Fruit fly (Drosophila melanogaster) whole organism, embryonic: ENCODE measurements around the gene CG42237.

Experiments
- ATbp ChIP-seq: fragments of 200-800 bp; sonication (Bioruptor generic); optimal IDR thresholded peaks from 2 replicates; lab custom pipeline; 2017; ENCODE audit warnings: missing biosample characterization, mild to moderate bottlenecking, missing genetic modification characterization, missing genetic modification reagents
- Antp ChIP-seq: fragments of 200-800 bp; sonication (Bioruptor generic); optimal IDR thresholded peaks from 3 replicates; lab custom pipeline; 2016; ENCODE audit warnings: missing biosample characterization, missing genetic modification characterization
- Atf6 ChIP-seq: fragments of 200-800 bp; sonication (Bioruptor generic); IDR thresholded peaks from 2 replicates; pipeline ENCODE4 v1.3.6; 2022; ENCODE audit warnings: missing biosample characterization, missing genetic modification characterization
- Blimp-1 ChIP-seq: fragments of 200-800 bp; sonication (Bioruptor generic); optimal IDR thresholded peaks from 3 replicates; lab custom pipeline; 2018; ENCODE audit warnings: missing biosample characterization, missing genetic modification characterization, mild to moderate bottlenecking, moderate library complexity, missing genetic modification reagents
- CG10543 ChIP-seq: fragments of 200-800 bp; sonication (Bioruptor generic); optimal IDR thresholded peaks from 3 replicates; lab custom pipeline; 2017; ENCODE audit warnings: missing biosample characterization, mild to moderate bottlenecking, missing genetic modification characterization, moderate library complexity
- CG11093 ChIP-seq: fragments of 200-800 bp; sonication (Bioruptor generic); IDR thresholded peaks from 3 replicates; pipeline ENCODE4 v1.3.6; 2022; ENCODE audit warnings: missing biosample characterization, missing genetic modification characterization
- CG13123 ChIP-seq: fragments of 200-800 bp; sonication (Bioruptor generic); optimal IDR thresholded peaks from 2 replicates; lab custom pipeline; 2016; ENCODE audit warnings: missing biosample characterization, missing genetic modification characterization
- CG15011 ChIP-seq: fragments of 200-800 bp; sonication (Bioruptor generic); optimal IDR thresholded peaks from 3 replicates; lab custom pipeline; 2018; ENCODE audit warnings: missing biosample characterization, mild to moderate bottlenecking, missing genetic modification characterization
- CG15479 ChIP-seq: fragments of 200-800 bp; sonication (Bioruptor generic); optimal IDR thresholded peaks from 3 replicates; lab custom pipeline; 2019; ENCODE audit warnings: missing biosample characterization, mild to moderate bottlenecking, missing genetic modification characterization, moderate library complexity
- CG15601 ChIP-seq: fragments of 200-800 bp; sonication (Bioruptor generic); optimal IDR thresholded peaks from 3 replicates; lab custom pipeline; 2019; ENCODE audit warnings: missing biosample characterization, mild to moderate bottlenecking, missing genetic modification characterization, moderate library complexity
- CG2199 ChIP-seq: fragments of 200-800 bp; sonication (Bioruptor generic); IDR thresholded peaks from 3 replicates; pipeline ENCODE4 v1.3.6; 2022; ENCODE audit warnings: missing biosample characterization, missing genetic modification characterization
- CG30020 ChIP-seq: fragments of 200-800 bp; optimal IDR thresholded peaks from 2 replicates; lab custom pipeline; 2019; ENCODE audit warnings: missing biosample characterization, mild to moderate bottlenecking, missing genetic modification characterization, moderate library complexity
- CG33557 ChIP-seq: fragments of 200-800 bp; sonication (Bioruptor generic); optimal IDR thresholded peaks from 2 replicates; lab custom pipeline; 2019; ENCODE audit warnings: missing biosample characterization, mild to moderate bottlenecking, missing genetic modification characterization, moderate library complexity
- CG4424 ChIP-seq: fragments of 200-800 bp; sonication (Bioruptor generic); optimal IDR thresholded peaks from 3 replicates; lab custom pipeline; 2016; ENCODE audit warnings: missing biosample characterization, missing genetic modification characterization
- CG4707 ChIP-seq: fragments of 200-800 bp; sonication (Bioruptor generic); optimal IDR thresholded peaks from 2 replicates; lab custom pipeline; 2018; ENCODE audit warnings: missing biosample characterization, mild to moderate bottlenecking, missing genetic modification characterization, moderate library complexity
- CG8388 ChIP-seq: fragments of 200-800 bp; sonication (Bioruptor generic); optimal IDR thresholded peaks from 2 replicates; lab custom pipeline; 2019; ENCODE audit warnings: missing biosample characterization, mild to moderate bottlenecking, missing genetic modification characterization, moderate library complexity
- CG8478 ChIP-seq: fragments of >200 bp; optimal IDR thresholded peaks from 2 replicates; lab custom pipeline; 2018
- CG8924 ChIP-seq: fragments of 200-800 bp; optimal IDR thresholded peaks from 3 replicates; lab custom pipeline; 2019; ENCODE audit warnings: missing biosample characterization, mild to moderate bottlenecking, missing genetic modification characterization, moderate library complexity
- Dip3 ChIP-seq: fragments of 200-800 bp; sonication (Bioruptor generic); optimal IDR thresholded peaks from 3 replicates; lab custom pipeline; 2016; ENCODE audit warnings: missing biosample characterization, missing genetic modification characterization
- Dp ChIP-seq: fragments of 200-800 bp; sonication (Bioruptor generic); optimal IDR thresholded peaks from 2 replicates; lab custom pipeline; 2018; ENCODE audit warnings: missing biosample characterization, mild to moderate bottlenecking, missing genetic modification characterization, moderate library complexity
- Ets65A ChIP-seq: fragments of 200-800 bp; sonication (Bioruptor generic); peaks from one replicate; lab custom pipeline; 2016; ENCODE audit warnings: missing biosample characterization, missing genetic modification characterization
- HLH4C ChIP-seq: fragments of 200-800 bp; sonication (Bioruptor generic); IDR thresholded peaks from 3 replicates; pipeline ENCODE4 v1.3.6; 2022; ENCODE audit warnings: missing biosample characterization, missing genetic modification characterization; ENCODE audit not compliant: partially characterized antibody
- Hey ChIP-seq: fragments of 200-800 bp; sonication (Bioruptor generic); optimal IDR thresholded peaks from 3 replicates; lab custom pipeline; 2018; ENCODE audit warnings: missing biosample characterization, mild to moderate bottlenecking, missing genetic modification characterization
- Mes4 ChIP-seq: fragments of 200-800 bp; sonication (Bioruptor generic); optimal IDR thresholded peaks from 2 replicates; lab custom pipeline; 2016; ENCODE audit warnings: missing biosample characterization, missing genetic modification characterization
- Oaz ChIP-seq: fragments of 200-800 bp; sonication (Bioruptor generic); IDR thresholded peaks from 2 replicates; pipeline ENCODE4 v1.3.6; 2022; ENCODE audit warnings: missing biosample characterization, missing genetic modification characterization
- Spps ChIP-seq: fragments of 200-800 bp; sonication (Bioruptor generic); optimal IDR thresholded peaks from 2 replicates; lab custom pipeline; 2018; ENCODE audit warnings: missing biosample characterization, mild to moderate bottlenecking, missing genetic modification characterization
- aop ChIP-seq: fragments of 200-800 bp; sonication (Bioruptor generic); IDR thresholded peaks from 2 replicates; pipeline ENCODE4 v1.3.6; 2022; ENCODE audit warnings: missing biosample characterization, missing genetic modification characterization
- ash1 ChIP-seq: fragments of 200-800 bp; sonication (Bioruptor generic); optimal IDR thresholded peaks from 2 replicates; lab custom pipeline; 2018; ENCODE audit warnings: missing biosample characterization, mild to moderate bottlenecking, missing genetic modification characterization
- chm ChIP-seq: fragments of 200-800 bp; sonication (Bioruptor generic); IDR thresholded peaks from 2 replicates; pipeline ENCODE4 v1.3.6; 2022; ENCODE audit warnings: missing biosample characterization, missing genetic modification characterization
- cwo ChIP-seq: fragments of 200-800 bp; sonication (Bioruptor generic); optimal IDR thresholded peaks from 3 replicates; lab custom pipeline; 2017; ENCODE audit warnings: missing biosample characterization, missing genetic modification characterization, mild to moderate bottlenecking, moderate library complexity, missing genetic modification reagents
- dmrt99B ChIP-seq: fragments of 200-800 bp; sonication (Bioruptor generic); optimal IDR thresholded peaks from 2 replicates; lab custom pipeline; 2018; ENCODE audit warnings: missing biosample characterization, mild to moderate bottlenecking, missing genetic modification characterization, moderate library complexity
- ems ChIP-seq: fragments of 200-800 bp; sonication (Bioruptor generic); optimal IDR thresholded peaks from 3 replicates; lab custom pipeline; 2016; ENCODE audit warnings: missing biosample characterization, missing genetic modification characterization
- exex ChIP-seq: fragments of 200-800 bp; sonication (Bioruptor generic); optimal IDR thresholded peaks from 4 replicates; lab custom pipeline; 2018; ENCODE audit warnings: missing biosample characterization, mild to moderate bottlenecking, missing genetic modification characterization, moderate library complexity
- gcm ChIP-seq: fragments of 200-800 bp; sonication (Bioruptor generic); optimal IDR thresholded peaks from 2 replicates; lab custom pipeline; 2019; ENCODE audit warnings: missing biosample characterization, mild to moderate bottlenecking, missing genetic modification characterization, moderate library complexity
- grn ChIP-seq: fragments of 200-800 bp; sonication (Bioruptor generic); optimal IDR thresholded peaks from 3 replicates; lab custom pipeline; 2017; ENCODE audit warnings: missing biosample characterization, missing genetic modification characterization
- insv ChIP-seq, 2 experiments: fragments of 200-800 bp; sonication (Bioruptor generic); optimal IDR thresholded peaks; 3 replicates each; lab custom pipeline; 2016 to 2018; ENCODE audit warnings: missing biosample characterization in 2 of 2, missing genetic modification characterization in 2 of 2
- mirr ChIP-seq: fragments of 200-800 bp; sonication (Bioruptor generic); optimal IDR thresholded peaks from 3 replicates; lab custom pipeline; 2018; ENCODE audit warnings: missing biosample characterization, mild to moderate bottlenecking, missing genetic modification characterization
- nerfin-2 ChIP-seq: fragments of 200-800 bp; sonication (Bioruptor generic); IDR thresholded peaks from 2 replicates; pipeline ENCODE4 v1.3.6; 2022; ENCODE audit warnings: missing biosample characterization, missing genetic modification characterization; ENCODE audit not compliant: partially characterized antibody
- psq ChIP-seq: fragments of 200-800 bp; sonication (Bioruptor generic); optimal IDR thresholded peaks from 2 replicates; lab custom pipeline; 2017; ENCODE audit warnings: missing biosample characterization, missing genetic modification characterization
- sd ChIP-seq: fragments of 200-800 bp; sonication (Bioruptor generic); optimal IDR thresholded peaks from 3 replicates; lab custom pipeline; 2018; ENCODE audit warnings: missing biosample characterization, mild to moderate bottlenecking, missing genetic modification characterization, moderate library complexity
- tna ChIP-seq: fragments of 200-800 bp; sonication (Bioruptor generic); IDR thresholded peaks from 2 replicates; pipeline ENCODE4 v1.3.6; 2022; ENCODE audit warnings: missing biosample characterization, missing genetic modification characterization; ENCODE audit not compliant: partially characterized antibody

The CG42237 gene

DNA sequence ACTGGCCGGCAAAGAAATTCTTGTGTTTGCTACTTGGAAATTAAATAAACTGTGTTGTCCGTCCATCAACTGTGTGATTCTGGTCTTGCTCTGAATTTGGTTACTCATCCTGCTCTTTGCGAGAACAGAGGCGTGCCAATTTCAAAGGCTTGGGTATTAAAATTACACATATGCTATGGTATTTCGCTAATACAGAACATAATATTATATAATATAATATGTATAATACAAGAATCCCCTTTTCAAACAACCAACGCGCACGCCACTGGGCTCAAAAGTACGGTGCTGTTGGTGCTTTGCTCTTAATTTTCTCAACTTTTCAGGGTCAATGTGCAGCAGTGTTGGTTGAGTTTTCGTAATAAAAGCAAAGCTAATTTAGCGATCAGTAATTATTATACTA is 15.0 kb upstream of the CG42237 start (continued):
- TF ChIP-seq CG8388 (GFP tag; lab: Kevin White, UChicago) (peak; percentile 65), cwo (GFP tag; lab: Kevin White, UChicago) (peak; percentile 78), CG15011 (peak; percentile 70), CG15601 (tag; lab: Kevin White, UChicago) (peak; percentile 45), CG11093 (GFP tag; lab: Robert Waterston, UW) (peak; percentile 72; the same call in 2 of the 3 replicates), CG4424 (peak; percentile 68), tna (no peak), CG10543 (GFP tag; lab: Kevin White, UChicago) (peak; percentile 75), Oaz (GFP tag; lab: Robert Waterston, UW) (peak; percentile 75), ATbp (GFP tag; lab: Kevin White, UChicago) (peak; percentile 66), HLH4C (no peak), ems (GFP tag; lab: Kevin White, UChicago) (no peak), psq (peak; percentile 25), Blimp-1 (GFP tag; lab: Kevin White, UChicago) (peak; percentile 69), Dp (no peak), Dip3 (GFP tag; lab: Kevin White, UChicago) (peak; percentile 13), CG8478 (lab: Kevin White, UChicago) (no peak), CG13123 (GFP tag; lab: Kevin White, UChicago) (peak; percentile 28), Antp (GFP tag; lab: Kevin White, UChicago) (no peak), Atf6 (peak; percentile 84), Spps (peak; percentile 39), Mes4 (GFP tag; lab: Kevin White, UChicago) (no peak), Ets65A (GFP tag; lab: Kevin White, UChicago) (peak; percentile 68), gcm (GFP tag; lab: Kevin White, UChicago) (peak; percentile 47)

DNA sequence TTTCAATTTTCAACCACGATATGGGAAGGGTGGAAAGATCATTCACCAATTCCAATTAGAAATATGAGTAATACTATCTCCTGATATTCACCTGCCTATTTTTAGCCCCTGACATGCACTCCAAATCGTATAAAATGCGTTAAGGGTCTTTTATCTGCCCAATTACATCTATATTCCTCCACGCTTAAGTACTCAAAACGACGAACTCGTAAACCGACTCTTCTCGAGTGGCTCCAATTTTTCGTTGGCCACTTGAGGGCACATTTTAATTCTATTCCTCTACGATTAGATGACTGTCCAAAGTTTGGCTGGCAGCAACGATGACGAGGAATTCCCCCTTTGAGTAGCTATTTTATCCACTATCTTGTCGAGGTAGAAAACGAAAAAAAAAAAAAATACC is 13.1 kb upstream of the CG42237 start:
- TF ChIP-seq chm (GFP tag; lab: Robert Waterston, UW): no peak
- no peak for TF ChIP-seq CG4707
- TF ChIP-seq CG15479: no peak
- no peak for TF ChIP-seq aop (GFP tag; lab: Robert Waterston, UW)
- peak; percentile 8 for TF ChIP-seq Hey (tag; lab: Kevin White, UChicago)
- TF ChIP-seq dmrt99B (tag; lab: Kevin White, UChicago): no peak
- no peak for TF ChIP-seq CG33557 (GFP tag; lab: Kevin White, UChicago)
- no peak for TF ChIP-seq CG30020 (tag; lab: Kevin White, UChicago)
- peak; percentile 26 for TF ChIP-seq sd (tag; lab: Kevin White, UChicago)
- TF ChIP-seq grn (GFP tag; lab: Kevin White, UChicago): peak; percentile 58
- TF ChIP-seq nerfin-2 (GFP tag; lab: Robert Waterston, UW): no peak
- TF ChIP-seq ash1 (GFP tag; lab: Kevin White, UChicago): no peak
- TF ChIP-seq CG8924 (tag; lab: Kevin White, UChicago): no peak
- peak in 1 of 2 experiments; percentile 35 for TF ChIP-seq insv (GFP tag; optimal IDR thresholded peaks at IDR 0.05; lab: Kevin White, UChicago)
- peak; percentile 79 for TF ChIP-seq exex (tag; lab: Kevin White, UChicago)
- peak; percentile 16 for TF ChIP-seq mirr (GFP tag; lab: Kevin White, UChicago)
- 0 out of 3 replicates have a peak, but pooled peaks have one; percentile 55 for TF ChIP-seq CG2199 (GFP tag; lab: Robert Waterston, UW)
